Worm (Caenorhabditis elegans) whole organism, young adult: Measurements from ENCODE around the gene B0454.8.

Experiments
- T26A5.8 ChIP-seq: sonication (generic microtip); optimal IDR thresholded peaks from 2 replicates; lab custom pipeline; 2016; ENCODE audit warnings: missing genetic modification characterization, missing compliant biosample characterization
- ZK185.1 ChIP-seq: sonication (generic microtip); optimal IDR thresholded peaks from 2 replicates; lab custom pipeline; 2016; ENCODE audit warnings: mild to moderate bottlenecking, missing genetic modification characterization, missing compliant biosample characterization; ENCODE audit not compliant: poor library complexity, severe bottlenecking
- egl-18 ChIP-seq: fragments of 200-800 bp; sonication (Bioruptor generic); IDR thresholded peaks from 2 replicates; pipeline ENCODE4 v1.3.6; 2022; ENCODE audit warnings: missing genetic modification reagents, missing genetic modification characterization, missing compliant biosample characterization
- hlh-12 ChIP-seq: sonication (generic microtip); optimal IDR thresholded peaks from 2 replicates; lab custom pipeline; 2016; ENCODE audit warnings: missing genetic modification characterization, missing compliant biosample characterization
- lin-40 ChIP-seq: sonication (generic microtip); optimal IDR thresholded peaks from 2 replicates; lab custom pipeline; 2016; ENCODE audit warnings: missing genetic modification characterization, mild to moderate bottlenecking, missing compliant biosample characterization, missing genotype, missing genetic modification reagents
- lsy-27 ChIP-seq: sonication (generic microtip); optimal IDR thresholded peaks from 2 replicates; lab custom pipeline; 2017; ENCODE audit warnings: missing genetic modification characterization, mild to moderate bottlenecking, missing compliant biosample characterization, antibody characterized with exemption, missing genotype, borderline replicate concordance; ENCODE audit not compliant: insufficient read depth
- nfya-1 ChIP-seq: sonication (generic microtip); optimal IDR thresholded peaks from 2 replicates; lab custom pipeline; 2017; ENCODE audit warnings: antibody characterized with exemption, missing compliant biosample characterization, missing genetic modification characterization, borderline replicate concordance; ENCODE audit not compliant: insufficient read depth
- pha-4 ChIP-seq: fragments of 150-350 bp; sonication (generic microtip); optimal IDR thresholded peaks from 2 replicates; lab custom pipeline; 2014; ENCODE audit warnings: missing biosample characterization, missing genetic modification reagents, missing genetic modification characterization
- tbx-9 ChIP-seq: sonication (generic microtip); optimal IDR thresholded peaks from 2 replicates; lab custom pipeline; 2016; ENCODE audit warnings: borderline replicate concordance, missing genetic modification characterization, inconsistent platforms, missing compliant biosample characterization
- ztf-18 ChIP-seq: sonication (generic microtip); optimal IDR thresholded peaks from 2 replicates; lab custom pipeline; 2016; ENCODE audit warnings: missing genotype, mild to moderate bottlenecking, missing genetic modification characterization, missing compliant biosample characterization

ce11 chrII:3038453-3038909, 4.8 kb downstream of the B0454.8 start, which contains the start of the genes B0454.26 and B0454.5:
- no peak for TF ChIP-seq pha-4 (tag; lab: Kevin White, UChicago)
- TF ChIP-seq hlh-12 (tag; lab: Kevin White, UChicago): no peak
- no peak for TF ChIP-seq tbx-9
- no peak for TF ChIP-seq nfya-1
- TF ChIP-seq egl-18 (GFP tag; lab: Robert Waterston, UW): no peak
- TF ChIP-seq T26A5.8: no peak
- peak; percentile 28 for TF ChIP-seq ztf-18 (tag; lab: Kevin White, UChicago)
- no peak for TF ChIP-seq ZK185.1
- no peak for TF ChIP-seq lsy-27 (tag; lab: Kevin White, UChicago)
- no peak for TF ChIP-seq lin-40 (tag; lab: Kevin White, UChicago)
